Fruit fly (Drosophila melanogaster) whole organism, pupa: ENCODE results near the gene pyd.
A peak's percentile ranks its signal among the peaks of the same experiment; 100 is the strongest.

ENCODE experiments used
- CG10348 ChIP-seq: fragments of 200-800 bp; sonication (Bioruptor generic); IDR thresholded peaks from 2 replicates; pipeline ENCODE4 v1.3.6; 2022; ENCODE audit warnings: missing biosample characterization, missing genetic modification characterization
- CG12605 ChIP-seq: fragments of 200-800 bp; sonication (Bioruptor generic); IDR thresholded peaks from 2 replicates; pipeline ENCODE4 v1.3.6; 2022; ENCODE audit warnings: missing biosample characterization, missing genetic modification characterization
- CG13204 ChIP-seq: fragments of 200-800 bp; sonication (Bioruptor generic); optimal IDR thresholded peaks from 2 replicates; lab custom pipeline; 2018; ENCODE audit warnings: missing biosample characterization, mild to moderate bottlenecking, missing genetic modification characterization, moderate library complexity
- CG32121 ChIP-seq: fragments of 200-800 bp; sonication (Bioruptor generic); IDR thresholded peaks from 2 replicates; pipeline ENCODE4 v1.3.6; 2022; ENCODE audit warnings: missing biosample characterization, missing genetic modification characterization
- CG34367 ChIP-seq: fragments of 200-800 bp; sonication (Bioruptor generic); optimal IDR thresholded peaks from 2 replicates; lab custom pipeline; 2018; ENCODE audit warnings: missing biosample characterization, mild to moderate bottlenecking, missing genetic modification characterization
- CG4496 ChIP-seq: fragments of 200-800 bp; sonication (Bioruptor generic); IDR thresholded peaks from 3 replicates; pipeline ENCODE4 v1.3.6; 2022; ENCODE audit warnings: missing biosample characterization, missing genetic modification characterization
- CG8301 ChIP-seq: fragments of 200-800 bp; sonication (Bioruptor generic); optimal IDR thresholded peaks from 2 replicates; lab custom pipeline; 2018; ENCODE audit warnings: missing biosample characterization, mild to moderate bottlenecking, missing genetic modification characterization
- CG9948 ChIP-seq: fragments of 200-800 bp; sonication (Bioruptor generic); optimal IDR thresholded peaks from 2 replicates; lab custom pipeline; 2018; ENCODE audit warnings: missing biosample characterization, mild to moderate bottlenecking, missing genetic modification characterization, moderate library complexity
- D1 ChIP-seq: fragments of 200-800 bp; sonication (Bioruptor generic); optimal IDR thresholded peaks from 2 replicates; lab custom pipeline; 2018; ENCODE audit warnings: missing biosample characterization, mild to moderate bottlenecking, missing genetic modification characterization, moderate library complexity
- EcR ChIP-seq: fragments of 200-800 bp; sonication (Bioruptor generic); optimal IDR thresholded peaks from 3 replicates; lab custom pipeline; 2019; ENCODE audit warnings: missing biosample characterization, missing genetic modification characterization, mild to moderate bottlenecking, moderate library complexity, missing genetic modification reagents
- Ets98B ChIP-seq: fragments of 200-800 bp; sonication (Bioruptor generic); IDR thresholded peaks from 2 replicates; pipeline ENCODE4 v1.3.6; 2022; ENCODE audit warnings: missing biosample characterization, missing genetic modification characterization
- Pif1B ChIP-seq: fragments of 200-800 bp; sonication (Bioruptor generic); optimal IDR thresholded peaks from 3 replicates; lab custom pipeline; 2016; ENCODE audit warnings: missing biosample characterization, missing genetic modification characterization
- fd96Ca ChIP-seq: fragments of 200-800 bp; sonication (Bioruptor generic); IDR thresholded peaks from 3 replicates; pipeline ENCODE4 v1.3.6; 2022; ENCODE audit warnings: missing biosample characterization, missing genetic modification characterization
- gl ChIP-seq: fragments of 200-800 bp; sonication (Bioruptor generic); optimal IDR thresholded peaks from 2 replicates; lab custom pipeline; 2018; ENCODE audit warnings: missing biosample characterization, mild to moderate bottlenecking, missing genetic modification characterization

DNA sequence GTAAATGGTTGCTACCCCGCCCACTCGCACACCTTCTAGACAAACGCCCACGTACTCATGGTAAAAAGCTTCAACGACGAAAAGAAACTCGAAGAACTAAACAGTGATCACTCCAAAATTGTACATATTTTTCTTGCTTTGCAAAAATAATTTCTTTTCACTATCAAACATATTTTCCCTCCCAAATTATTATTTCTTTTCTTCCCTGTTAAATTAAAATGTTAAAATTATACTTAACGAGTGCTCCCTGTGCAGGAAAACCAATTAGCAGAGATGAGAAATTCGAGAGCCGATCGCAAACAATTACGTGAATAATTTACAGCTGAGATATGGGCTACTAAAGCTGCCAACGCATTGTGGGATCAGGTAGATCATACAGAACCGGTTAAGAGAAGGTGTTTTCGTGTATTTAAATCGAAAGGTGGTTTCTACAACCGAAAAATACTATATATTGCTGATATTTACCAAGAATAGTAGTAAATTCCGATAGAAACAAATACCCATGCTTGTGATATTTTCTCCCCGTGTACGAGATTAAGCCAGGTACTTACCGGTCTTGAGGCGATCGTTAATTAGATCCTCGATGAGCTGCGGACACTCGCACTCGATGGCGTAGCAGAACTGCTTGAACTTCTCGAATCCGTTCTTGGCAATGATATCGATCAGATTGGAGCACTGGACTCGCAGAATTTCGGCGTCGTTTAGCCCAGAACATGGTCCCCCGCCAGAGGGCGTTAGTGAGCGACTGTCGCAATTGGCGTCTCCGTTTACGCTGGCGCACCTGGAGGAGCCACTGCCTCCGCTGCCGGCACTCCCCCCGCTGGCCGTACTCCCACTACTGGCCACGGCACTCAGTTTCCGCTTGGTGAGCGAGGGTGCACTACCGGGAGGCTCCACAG is 1.3 kb downstream of the pyd start:
- TF ChIP-seq Pif1B (GFP tag; lab: Kevin White, UChicago) (no peak), CG34367 (tag; lab: Kevin White, UChicago) (no peak), CG9948 (tag; lab: Kevin White, UChicago) (no peak), D1 (tag; lab: Kevin White, UChicago) (no peak), CG13204 (GFP tag; lab: Kevin White, UChicago) (no peak), CG32121 (no peak), EcR (no peak), CG12605 (GFP tag; lab: Robert Waterston, UW) (peak; percentile 21; the same call in 1 of the 2 replicates), CG4496 (0 out of 3 replicates have a peak, but pooled peaks have one; percentile 40), fd96Ca (no peak), CG10348 (no peak), Ets98B (no peak), CG8301 (tag; lab: Kevin White, UChicago) (no peak), gl (tag; lab: Kevin White, UChicago) (no peak)
